Fruit fly (Drosophila melanogaster): ENCODE results near the gene CG9391.

dm6 chr3L:21317416-21318259, 49.5 kb upstream of the CG9391 start, which contains the start of gene Pc:
- TF ChIP-seq Ets96B (tag; optimal IDR thresholded peaks at IDR 0.05) (no peak), salr (GFP tag; optimal IDR thresholded peaks at IDR 0.05) (no peak), Smox (GFP tag; optimal IDR thresholded peaks at IDR 0.05) (no peak), CG6792 (GFP tag; optimal IDR thresholded peaks at IDR 0.05) (no peak), CG3032 (tag; optimal IDR thresholded peaks at IDR 0.05) (peak; percentile 13), fkh (GFP tag; optimal IDR thresholded peaks at IDR 0.05) (peak; percentile 24), cyc (GFP tag; optimal IDR thresholded peaks at IDR 0.05) (no peak), net (GFP tag; optimal IDR thresholded peaks at IDR 0.05) (no peak), Gug (GFP tag; IDR thresholded peaks at IDR 0.05) (no peak), CG31627 (GFP tag; optimal IDR thresholded peaks at IDR 0.05) (no peak), CG15336 (GFP tag; IDR thresholded peaks at IDR 0.05) (no peak)

Measured in whole organism, prepupa.